Worm (Caenorhabditis elegans) whole organism, young adult: ENCODE measurements around the gene C02B8.1.

ENCODE experiments used
- B0261.1 ChIP-seq: sonication (generic microtip); optimal IDR thresholded peaks from 2 replicates; lab custom pipeline; 2016; ENCODE audit warnings: mild to moderate bottlenecking, missing genetic modification characterization, moderate library complexity, missing compliant biosample characterization
- K11D2.4 ChIP-seq: fragments of 200-800 bp; sonication (Bioruptor generic); IDR thresholded peaks from 2 replicates; pipeline ENCODE4 v1.3.6; 2022; ENCODE audit warnings: missing genetic modification reagents, missing genetic modification characterization, missing compliant biosample characterization
- Y67H2A.10 ChIP-seq: fragments of 200-800 bp; sonication (Bioruptor generic); conservative IDR thresholded peaks from 2 replicates; pipeline ENCODE4 v1.3.6; 2022; ENCODE audit warnings: missing genetic modification reagents, missing genetic modification characterization, missing compliant biosample characterization
- attf-5 ChIP-seq: fragments of 200-800 bp; sonication (Bioruptor generic); optimal IDR thresholded peaks from 2 replicates; lab custom pipeline; 2018; ENCODE audit warnings: mild to moderate bottlenecking, missing genetic modification characterization, missing compliant biosample characterization
- hlh-26 ChIP-seq: fragments of 200-800 bp; sonication (Bioruptor generic); conservative IDR thresholded peaks from 2 replicates; pipeline ENCODE4 v1.3.6; 2022; ENCODE audit warnings: missing genetic modification reagents, missing genetic modification characterization, missing compliant biosample characterization
- hmg-1.2 ChIP-seq: fragments of 200-800 bp; sonication (Bioruptor generic); IDR thresholded peaks from 2 replicates; pipeline ENCODE4 v1.3.6; 2022; ENCODE audit warnings: missing genetic modification reagents, missing genetic modification characterization, missing compliant biosample characterization
- nhr-90 ChIP-seq: sonication (generic microtip); optimal IDR thresholded peaks from 2 replicates; lab custom pipeline; 2016; ENCODE audit warnings: missing genotype, mild to moderate bottlenecking, missing genetic modification characterization, missing compliant biosample characterization
- pha-4 ChIP-seq: fragments of 150-350 bp; sonication (generic microtip); optimal IDR thresholded peaks from 2 replicates; lab custom pipeline; 2014; ENCODE audit warnings: missing biosample characterization, missing genetic modification reagents, missing genetic modification characterization

- no peak for TF ChIP-seq nhr-90 (tag; lab: Kevin White, UChicago)
- TF ChIP-seq B0261.1 (tag; lab: Kevin White, UChicago): no peak
- TF ChIP-seq K11D2.4 (GFP tag; lab: Robert Waterston, UW): no peak
- 0 out of 2 replicates have a peak, but pooled peaks have one; percentile 4 for TF ChIP-seq hmg-1.2
- TF ChIP-seq attf-5: no peak
- no peak for TF ChIP-seq hlh-26 (GFP tag; lab: Robert Waterston, UW)
- TF ChIP-seq Y67H2A.10: no peak
- TF ChIP-seq pha-4 (tag; lab: Kevin White, UChicago): peak; percentile 21
Observed at ce11 chrX:8109531-8109930, 38.0 kb upstream of the C02B8.1 start.
